Worm (Caenorhabditis elegans) whole organism, L4/young adult: Measurements from ENCODE around the gene rpb-2.

Experiments
- W03F9.2 ChIP-seq: fragments of 150-350 bp; optimal IDR thresholded peaks from 2 replicates; lab custom pipeline; 2014; ENCODE audit warnings: missing biosample characterization, missing genetic modification characterization
- dao-5 ChIP-seq: sonication (generic microtip); optimal IDR thresholded peaks from 2 replicates; lab custom pipeline; 2016; ENCODE audit warnings: missing genotype, missing genetic modification characterization, moderate library complexity, missing compliant biosample characterization
- him-1 ChIP-seq: sonication (generic microtip); optimal IDR thresholded peaks from 2 replicates; lab custom pipeline; 2016; ENCODE audit warnings: missing genotype, missing genetic modification reagents, missing genetic modification characterization, missing compliant biosample characterization

ce11 chrIII:4984444-4985086 is 45.2 kb downstream of the rpb-2 start, which contains the start of gene C27F2.7:
- TF ChIP-seq him-1 (no peak), dao-5 (tag; lab: Kevin White, UChicago) (no peak), W03F9.2 (tag; lab: Kevin White, UChicago) (no peak)
